Fruit fly (Drosophila melanogaster): Measurements from ENCODE around the gene dob.

- TF ChIP-seq CG11294 (GFP tag; IDR thresholded peaks at IDR 0.05) = no peak
- no peak for TF ChIP-seq cyc (GFP tag; optimal IDR thresholded peaks at IDR 0.05)
- no peak for TF ChIP-seq esn (GFP tag; optimal IDR thresholded peaks at IDR 0.05)
- TF ChIP-seq CG6854 (GFP tag; optimal IDR thresholded peaks at IDR 0.05) = no peak
- TF ChIP-seq Sox102F (GFP tag; optimal IDR thresholded peaks at IDR 0.05) = no peak
- TF ChIP-seq Hr39 (GFP tag; optimal IDR thresholded peaks at IDR 0.05) = no peak
These were observed 29.1 kb downstream of the dob start, which contains the start of gene CG9072 for dm6 chrX:15095942-15096341.

Measured in whole organism, prepupa.